Worm (Caenorhabditis elegans): ENCODE results near the gene K02E11.6.

K02E11.6 gene

ce11 chrV:14231656-14232055, 16.9 kb upstream of the K02E11.6 start:
- TF ChIP-seq C06A6.2 (GFP tag; conservative IDR thresholded peaks at IDR 0.05) (no peak), nhr-80 (tag; optimal IDR thresholded peaks at IDR 0.05) (peak; percentile 22)

ce11 chrV:14235942-14236341, 12.7 kb upstream of the K02E11.6 start, which contains the start of gene ent-3:
ent-3 (minus strand) TSS chrV:14236042.
- TF ChIP-seq F55B11.4 (tag; optimal IDR thresholded peaks at IDR 0.05; ENCODE audit: borderline replicate concordance, insufficient read depth) (no peak), hlh-26 (GFP tag; conservative IDR thresholded peaks at IDR 0.05) (no peak), Y56A3A.18 (GFP tag; IDR thresholded peaks at IDR 0.05) (no peak), sdz-38 (tag; optimal IDR thresholded peaks at IDR 0.05) (no peak), ztf-28 (GFP tag; IDR thresholded peaks at IDR 0.05) (no peak), madf-3 (GFP tag; IDR thresholded peaks at IDR 0.05) (no peak), unc-62 (GFP tag; optimal IDR thresholded peaks at IDR 0.05) (no peak), F10E7.11 (tag; optimal IDR thresholded peaks at IDR 0.05) (no peak), lsl-1 (GFP tag; optimal IDR thresholded peaks at IDR 0.05) (no peak), ceh-58 (GFP tag; IDR thresholded peaks at IDR 0.05) (no peak), ets-4 (GFP tag; optimal IDR thresholded peaks at IDR 0.05) (no peak), nfyb-1 (GFP tag; IDR thresholded peaks at IDR 0.05) (no peak), C06A6.2 (GFP tag; conservative IDR thresholded peaks at IDR 0.05) (no peak), aptf-3 (GFP tag; IDR thresholded peaks at IDR 0.05) (no peak), nhr-179 (tag; optimal IDR thresholded peaks at IDR 0.05) (no peak), xnd-1 (tag; optimal IDR thresholded peaks at IDR 0.05) (no peak)

- TF ChIP-seq Y53G8AR.9 (GFP tag; conservative IDR thresholded peaks at IDR 0.05) (peak; percentile 64; the same call in 1 of the 2 replicates), madf-8 (GFP tag; conservative IDR thresholded peaks at IDR 0.05) (peak; percentile 53), egl-18 (GFP tag; IDR thresholded peaks at IDR 0.05) (0 out of 2 replicates have a peak, but pooled peaks have one; percentile 14), F33H1.4 (GFP tag; IDR thresholded peaks at IDR 0.05) (peak; percentile 57), rcor-1 (GFP tag; IDR thresholded peaks at IDR 0.05) (peak; percentile 59), cebp-2 (GFP tag; IDR thresholded peaks at IDR 0.05) (peak; percentile 96), dox-1 (GFP tag; IDR thresholded peaks at IDR 0.05) (peak; percentile 87), attf-6 (GFP tag; IDR thresholded peaks at IDR 0.05) (peak; percentile 87), hmg-20 (GFP tag; IDR thresholded peaks at IDR 0.05) (peak; percentile 60; the same call in 1 of the 2 replicates), ekl-4 (GFP tag; IDR thresholded peaks at IDR 0.05) (peak; percentile 78), egrh-3 (GFP tag; IDR thresholded peaks at IDR 0.05) (peak; percentile 46), attf-3 (GFP tag; conservative IDR thresholded peaks at IDR 0.05) (0 out of 2 replicates have a peak, but pooled peaks have one; percentile 35), Y56A3A.18 (GFP tag; IDR thresholded peaks at IDR 0.05) (peak; percentile 80), ztf-25 (GFP tag; IDR thresholded peaks at IDR 0.05) (peak; percentile 95), ceh-58 (GFP tag; IDR thresholded peaks at IDR 0.05) (peak; percentile 95), F39B2.1 (GFP tag; IDR thresholded peaks at IDR 0.05) (peak; percentile 75), D2030.7 (GFP tag; IDR thresholded peaks at IDR 0.05) (peak; percentile 94), mcd-1 (GFP tag; IDR thresholded peaks at IDR 0.05) (peak; percentile 61), Y67H2A.10 (GFP tag; conservative IDR thresholded peaks at IDR 0.05) (0 out of 2 replicates have a peak, but pooled peaks have one; percentile 9), ztf-28 (GFP tag; IDR thresholded peaks at IDR 0.05) (0 out of 2 replicates have a peak, but pooled peaks have one; percentile 29), rpc-1 (optimal IDR thresholded peaks at IDR 0.05) (peak; percentile 35), rpc-1 (tag; optimal IDR thresholded peaks at IDR 0.05) (peak; percentile 65), ceh-40 (GFP tag; IDR thresholded peaks at IDR 0.05) (peak; percentile 68; the same call in 1 of the 2 replicates), nhr-90 (tag; optimal IDR thresholded peaks at IDR 0.05) (peak; percentile 31), pbrm-1 (GFP tag; IDR thresholded peaks at IDR 0.05) (peak; percentile 79), madf-6 (GFP tag; IDR thresholded peaks at IDR 0.05) (peak; percentile 71), aptf-3 (GFP tag; IDR thresholded peaks at IDR 0.05) (peak; percentile 90), nfyb-1 (GFP tag; IDR thresholded peaks at IDR 0.05) (peak; percentile 57; the same call in 1 of the 2 replicates), bed-1 (GFP tag; IDR thresholded peaks at IDR 0.05) (0 out of 2 replicates have a peak, but pooled peaks have one; percentile 78), ceh-100 (GFP tag; IDR thresholded peaks at IDR 0.05) (peak; percentile 67; the same call in 1 of the 2 replicates), Y95B8A.8 (GFP tag; IDR thresholded peaks at IDR 0.05) (peak; percentile 68; the same call in 1 of the 2 replicates), B0261.1 (tag; optimal IDR thresholded peaks at IDR 0.05) (peak; percentile 52), hmg-1.2 (GFP tag; IDR thresholded peaks at IDR 0.05) (peak; percentile 72), F37B4.10 (GFP tag; IDR thresholded peaks at IDR 0.05) (0 out of 2 replicates have a peak, but pooled peaks have one; percentile 52)
These were observed 11.2 kb upstream of the K02E11.6 start for ce11 chrV:14237447-14237846.
